Worm (Caenorhabditis elegans): ENCODE data around the gene trip-4.

trip-4 gene

DNA sequence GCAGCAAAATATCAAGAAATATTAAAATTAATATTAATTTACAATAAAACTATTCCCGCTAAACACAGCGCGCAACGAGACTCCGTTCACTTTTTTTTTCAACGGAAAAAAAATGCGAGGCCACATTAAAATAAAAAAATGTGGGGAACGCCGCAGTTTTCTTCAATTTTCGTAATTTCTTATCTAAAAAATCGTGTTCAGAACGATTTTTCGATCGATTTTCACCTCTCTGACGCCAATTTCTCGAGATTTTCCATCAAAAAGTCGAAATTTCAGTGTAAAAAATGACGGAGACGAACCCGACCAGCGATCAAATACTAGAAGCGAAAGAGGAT, 50.7 kb downstream of the trip-4 start, which contains the start of gene Y53F4B.21:
Y53F4B.21 (plus strand) TSS at position 285 of the 335 bp plus-strand sequence.
- TF ChIP-seq hlh-6 (tag; optimal IDR thresholded peaks at IDR 0.05) (no peak), ceh-22 (tag; optimal IDR thresholded peaks at IDR 0.05) (no peak), ceh-24 (tag; optimal IDR thresholded peaks at IDR 0.05) (no peak), pag-3 (tag; optimal IDR thresholded peaks at IDR 0.05; ENCODE audit: borderline replicate concordance) (no peak), hlh-30 (tag; optimal IDR thresholded peaks at IDR 0.05; ENCODE audit: insufficient read depth) (no peak), T23F11.4 (GFP tag; optimal IDR thresholded peaks at IDR 0.05) (no peak), madf-2 (tag; optimal IDR thresholded peaks at IDR 0.05) (no peak), C38D4.7 (GFP tag; optimal IDR thresholded peaks at IDR 0.05) (no peak), unc-3 (GFP tag; conservative IDR thresholded peaks at IDR 0.05) (no peak), unc-3 (tag; optimal IDR thresholded peaks at IDR 0.05) (no peak), pros-1 (tag; optimal IDR thresholded peaks at IDR 0.05) (no peak), gmeb-2 (tag; optimal IDR thresholded peaks at IDR 0.05) (no peak), ahr-1 (tag; optimal IDR thresholded peaks at IDR 0.05) (no peak)
